Fruit fly (Drosophila melanogaster) Kc167 (cell line): ENCODE measurements around the gene CG13639.

Experiments
- Myc ChIP-seq: fragments of >200 bp; optimal IDR thresholded peaks from 2 replicates; lab custom pipeline; 2017; ENCODE audit warnings: missing external identifiers
- Sin3A ChIP-seq: fragments of >200 bp; optimal IDR thresholded peaks from 2 replicates; lab custom pipeline; 2018; ENCODE audit warnings: missing external identifiers
- h ChIP-seq: fragments of >200 bp; optimal IDR thresholded peaks from 3 replicates; lab custom pipeline; 2018; ENCODE audit warnings: missing external identifiers
- insv ChIP-seq: fragments of >200 bp; optimal IDR thresholded peaks from 3 replicates; lab custom pipeline; 2018; ENCODE audit warnings: missing external identifiers
- psq ChIP-seq: fragments of >200 bp; optimal IDR thresholded peaks from 2 replicates; lab custom pipeline; 2017; ENCODE audit warnings: missing external identifiers
- ttk ChIP-seq: sonication (Bioruptor generic); optimal IDR thresholded peaks from 2 replicates; lab custom pipeline; 2017; ENCODE audit warnings: missing external identifiers

- TF ChIP-seq psq (lab: Kevin White, UChicago) (no peak), Myc (lab: Kevin White, UChicago) (no peak), Sin3A (lab: Kevin White, UChicago) (no peak), h (lab: Kevin White, UChicago) (no peak), ttk (lab: Kevin White, UChicago) (no peak), insv (lab: Kevin White, UChicago) (no peak)
These were observed 45.9 kb upstream of the CG13639 start, which contains the start of gene CG13643 for dm6 chr3R:24905959-24906634.
